Worm (Caenorhabditis elegans) whole organism, L4 larva: ENCODE measurements around the gene C04G6.2.

ENCODE experiments used
- ZK546.5 ChIP-seq, 2 experiments: sonication (generic microtip); optimal IDR thresholded peaks; 2 replicates each; lab custom pipeline; 2017; ENCODE audit warnings: missing biosample characterization in 2 of 2, missing genetic modification characterization in 2 of 2
- aly-2 ChIP-seq: sonication (generic microtip); optimal IDR thresholded peaks from 2 replicates; lab custom pipeline; 2018; ENCODE audit warnings: missing biosample characterization, missing genetic modification characterization
- attf-4 ChIP-seq: sonication (generic microtip); optimal IDR thresholded peaks from 3 replicates; lab custom pipeline; 2017; ENCODE audit warnings: missing biosample characterization, missing genetic modification characterization
- daf-12 ChIP-seq: fragments of 150-350 bp; optimal IDR thresholded peaks from 2 replicates; lab custom pipeline; 2014; ENCODE audit warnings: missing biosample characterization, missing genetic modification reagents, missing genetic modification characterization
- dmd-9 ChIP-seq: fragments of 200-800 bp; sonication (Bioruptor generic); IDR thresholded peaks from 2 replicates; pipeline ENCODE4 v1.3.6; 2022; ENCODE audit warnings: missing genetic modification reagents, missing genetic modification characterization, missing compliant biosample characterization
- fkh-10 ChIP-seq: fragments of 150-350 bp; optimal IDR thresholded peaks from 2 replicates; lab custom pipeline; 2014; ENCODE audit warnings: missing biosample characterization, missing genetic modification reagents, missing genetic modification characterization
- lin-1 ChIP-seq: fragments of 200-800 bp; sonication (Bioruptor generic); IDR thresholded peaks from 2 replicates; pipeline ENCODE4 v1.3.6; 2022; ENCODE audit warnings: missing genetic modification reagents, missing genetic modification characterization, missing compliant biosample characterization
- lir-3 ChIP-seq: sonication (generic microtip); optimal IDR thresholded peaks from 2 replicates; lab custom pipeline; 2016; ENCODE audit warnings: mild to moderate bottlenecking, missing genetic modification characterization, missing compliant biosample characterization
- lsy-2 ChIP-seq, 2 experiments: fragments of 150-350 bp in 1 of 2; sonication (generic microtip) in 1 of 2; optimal IDR thresholded peaks; 2 replicates each; lab custom pipeline; 2014 to 2017; ENCODE audit warnings: missing biosample characterization in 2 of 2, missing genetic modification characterization in 2 of 2
- madf-9 ChIP-seq: fragments of 200-800 bp; sonication (Bioruptor generic); conservative IDR thresholded peaks from 2 replicates; pipeline ENCODE4 v1.3.6; 2022; ENCODE audit warnings: missing genetic modification reagents, missing genetic modification characterization, missing compliant biosample characterization
- pqm-1 ChIP-seq: sonication (generic microtip); optimal IDR thresholded peaks from 2 replicates; lab custom pipeline; 2017; ENCODE audit warnings: missing biosample characterization, missing genetic modification characterization
- set-16 ChIP-seq: fragments of 200-800 bp; sonication (Bioruptor generic); IDR thresholded peaks from 2 replicates; pipeline ENCODE4 v1.3.6; 2022; ENCODE audit warnings: missing genetic modification reagents, missing genetic modification characterization, missing compliant biosample characterization
- ztf-11 ChIP-seq: fragments of 150-350 bp; optimal IDR thresholded peaks from 2 replicates; lab custom pipeline; 2014; ENCODE audit warnings: missing biosample characterization, missing genetic modification characterization

DNA sequence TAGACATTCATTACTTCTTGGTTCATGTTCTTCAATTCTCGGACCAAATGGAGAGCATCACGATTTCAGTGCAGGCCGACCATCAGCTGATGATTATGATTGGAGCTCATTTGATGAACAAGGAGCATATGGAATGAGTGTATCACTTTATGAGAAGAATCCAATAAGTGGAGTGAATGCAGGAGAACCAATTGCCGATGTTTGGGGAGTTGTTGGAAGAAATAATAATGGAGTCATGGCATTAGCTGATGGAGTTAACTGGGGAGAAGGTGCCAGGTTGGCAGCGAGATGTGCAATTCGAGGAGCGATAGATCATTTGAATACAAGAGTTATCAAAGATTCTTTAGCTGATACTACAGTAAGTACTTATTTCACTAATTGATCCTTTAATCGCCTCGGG is 42.3 kb upstream of the C04G6.2 start:
- TF ChIP-seq pqm-1 (no peak), lsy-2 (tag; optimal IDR thresholded peaks at IDR 0.05; lab: Kevin White, UChicago) (no peak), dmd-9 (no peak), aly-2 (no peak), fkh-10 (no peak), ZK546.5 (tag; optimal IDR thresholded peaks at IDR 0.05; lab: Kevin White, UChicago) (no peak), ztf-11 (tag; lab: Kevin White, UChicago) (no peak), daf-12 (tag; lab: Kevin White, UChicago) (no peak), attf-4 (tag; lab: Kevin White, UChicago) (no peak), lir-3 (tag; lab: Kevin White, UChicago) (no peak), set-16 (GFP tag; lab: Robert Waterston, UW) (no peak), madf-9 (GFP tag; lab: Robert Waterston, UW) (no peak), lin-1 (no peak)
